Fruit fly (Drosophila melanogaster) whole organism, embryonic: ENCODE data around the gene sun.

ENCODE experiments used
- Asciz ChIP-seq: fragments of 200-800 bp; sonication (Bioruptor generic); optimal IDR thresholded peaks from 2 replicates; lab custom pipeline; 2017; ENCODE audit warnings: missing biosample characterization, mild to moderate bottlenecking, missing genetic modification characterization, missing genetic modification reagents
- B-H1 ChIP-seq: fragments of 200-800 bp; sonication (Bioruptor generic); IDR thresholded peaks from 3 replicates; pipeline ENCODE4 v1.3.6; 2022; ENCODE audit warnings: missing biosample characterization, missing genetic modification characterization
- CG10274 ChIP-seq: fragments of 200-800 bp; sonication (Bioruptor generic); optimal IDR thresholded peaks from 3 replicates; lab custom pipeline; 2017; ENCODE audit warnings: missing biosample characterization, mild to moderate bottlenecking, missing genetic modification characterization
- CG10543 ChIP-seq: fragments of 200-800 bp; sonication (Bioruptor generic); optimal IDR thresholded peaks from 3 replicates; lab custom pipeline; 2017; ENCODE audit warnings: missing biosample characterization, mild to moderate bottlenecking, missing genetic modification characterization, moderate library complexity
- CG10565 ChIP-seq: fragments of 200-800 bp; sonication (Bioruptor generic); optimal IDR thresholded peaks from 3 replicates; lab custom pipeline; 2016; ENCODE audit warnings: missing biosample characterization, mild to moderate bottlenecking, missing genetic modification characterization
- CG12769 ChIP-seq: fragments of 200-800 bp; sonication (Bioruptor generic); optimal IDR thresholded peaks from 2 replicates; lab custom pipeline; 2019; ENCODE audit warnings: missing biosample characterization, mild to moderate bottlenecking, missing genetic modification characterization, moderate library complexity
- CG15073 ChIP-seq: fragments of 200-800 bp; sonication (Bioruptor generic); optimal IDR thresholded peaks from 2 replicates; lab custom pipeline; 2016; ENCODE audit warnings: missing biosample characterization, missing genetic modification characterization
- CG17359 ChIP-seq: fragments of 200-800 bp; sonication (Bioruptor generic); optimal IDR thresholded peaks from 3 replicates; lab custom pipeline; 2018; ENCODE audit warnings: missing biosample characterization, mild to moderate bottlenecking, missing genetic modification characterization, moderate library complexity
- CG17385 ChIP-seq: fragments of 200-800 bp; sonication (Bioruptor generic); optimal IDR thresholded peaks from 3 replicates; lab custom pipeline; 2018; ENCODE audit warnings: missing biosample characterization, mild to moderate bottlenecking, missing genetic modification characterization
- CG17612 ChIP-seq: fragments of 200-800 bp; sonication (Bioruptor generic); IDR thresholded peaks from 2 replicates; pipeline ENCODE4 v1.3.6; 2022; ENCODE audit warnings: missing biosample characterization, missing genetic modification characterization
- CG2129 ChIP-seq: fragments of 200-800 bp; sonication (Bioruptor generic); IDR thresholded peaks from 2 replicates; pipeline ENCODE4 v1.3.6; 2022; ENCODE audit warnings: missing biosample characterization, missing genetic modification characterization; ENCODE audit not compliant: partially characterized antibody
- CG4360 ChIP-seq: fragments of 200-800 bp; sonication (Bioruptor generic); IDR thresholded peaks from 2 replicates; pipeline ENCODE4 v1.3.6; 2022; ENCODE audit warnings: missing biosample characterization, missing genetic modification characterization
- CG5180 ChIP-seq: fragments of 200-800 bp; sonication (Bioruptor generic); optimal IDR thresholded peaks from 3 replicates; lab custom pipeline; 2017; ENCODE audit warnings: missing biosample characterization, missing genetic modification characterization, mild to moderate bottlenecking, moderate library complexity, missing genetic modification reagents
- CG6765 ChIP-seq: fragments of 200-800 bp; sonication (Bioruptor generic); optimal IDR thresholded peaks from 3 replicates; lab custom pipeline; 2017; ENCODE audit warnings: missing biosample characterization, mild to moderate bottlenecking, missing genetic modification characterization
- CG7963 ChIP-seq: fragments of 200-800 bp; sonication (Bioruptor generic); IDR thresholded peaks from 3 replicates; pipeline ENCODE4 v1.3.6; 2022; ENCODE audit warnings: missing biosample characterization, missing genetic modification characterization; ENCODE audit not compliant: partially characterized antibody
- CG8359 ChIP-seq: fragments of 200-800 bp; sonication (Bioruptor generic); optimal IDR thresholded peaks from 2 replicates; lab custom pipeline; 2017; ENCODE audit warnings: missing biosample characterization, mild to moderate bottlenecking, missing genetic modification characterization, borderline replicate concordance
- CG8924 ChIP-seq: fragments of 200-800 bp; optimal IDR thresholded peaks from 3 replicates; lab custom pipeline; 2019; ENCODE audit warnings: missing biosample characterization, mild to moderate bottlenecking, missing genetic modification characterization, moderate library complexity
- CG9932 ChIP-seq: fragments of 200-800 bp; sonication (Bioruptor generic); IDR thresholded peaks from 2 replicates; pipeline ENCODE4 v1.3.6; 2022; ENCODE audit warnings: missing biosample characterization, missing genetic modification characterization
- ERR ChIP-seq: fragments of 200-800 bp; sonication (Bioruptor generic); optimal IDR thresholded peaks from 2 replicates; lab custom pipeline; 2016; ENCODE audit warnings: missing biosample characterization, missing genetic modification characterization
- Fer1 ChIP-seq: fragments of 200-800 bp; sonication (Bioruptor generic); optimal IDR thresholded peaks from 2 replicates; lab custom pipeline; 2017; ENCODE audit warnings: missing biosample characterization, mild to moderate bottlenecking, missing genetic modification characterization
- HLH3B ChIP-seq: fragments of 200-800 bp; sonication (Bioruptor generic); IDR thresholded peaks from 2 replicates; pipeline ENCODE4 v1.3.6; 2022; ENCODE audit warnings: missing biosample characterization, missing genetic modification characterization
- HmgD ChIP-seq: fragments of 200-800 bp; sonication (Bioruptor generic); optimal IDR thresholded peaks from 3 replicates; lab custom pipeline; 2016; ENCODE audit warnings: missing biosample characterization, missing genetic modification characterization
- Jarid2 ChIP-seq: fragments of 200-800 bp; sonication (Bioruptor generic); optimal IDR thresholded peaks from 3 replicates; lab custom pipeline; 2017; ENCODE audit warnings: mild to moderate bottlenecking, missing biosample characterization, missing genetic modification reagents, missing genetic modification characterization
- Kr ChIP-seq: fragments of 200-800 bp; sonication (Bioruptor generic); optimal IDR thresholded peaks from 2 replicates; lab custom pipeline; 2017; ENCODE audit warnings: missing biosample characterization, mild to moderate bottlenecking, missing genetic modification characterization
- MTF-1 ChIP-seq: fragments of 200-800 bp; sonication (Bioruptor generic); optimal IDR thresholded peaks from 2 replicates; lab custom pipeline; 2018; ENCODE audit warnings: missing biosample characterization, mild to moderate bottlenecking, missing genetic modification characterization, borderline replicate concordance
- NC2α ChIP-seq: fragments of 200-800 bp; sonication (Bioruptor generic); optimal IDR thresholded peaks from 2 replicates; lab custom pipeline; 2016; ENCODE audit warnings: missing biosample characterization, missing genetic modification characterization
- Nf-YB ChIP-seq: fragments of 200-800 bp; sonication (Bioruptor generic); optimal IDR thresholded peaks from 3 replicates; lab custom pipeline; 2019; ENCODE audit warnings: missing biosample characterization, mild to moderate bottlenecking, missing genetic modification characterization, moderate library complexity
- Pdp1 ChIP-seq, 2 experiments: fragments of 200-800 bp; sonication (Bioruptor generic); optimal IDR thresholded peaks; 3 replicates each; lab custom pipeline; 2016; ENCODE audit warnings: missing biosample characterization in 2 of 2, missing genetic modification characterization in 2 of 2, mild to moderate bottlenecking in 1 of 2, moderate library complexity in 1 of 2
- Rfx ChIP-seq: fragments of 200-800 bp; sonication (Bioruptor generic); IDR thresholded peaks from 2 replicates; pipeline ENCODE4 v1.3.6; 2022; ENCODE audit warnings: missing biosample characterization, missing genetic modification characterization
- Scr ChIP-seq: fragments of 200-800 bp; sonication (Bioruptor generic); IDR thresholded peaks from 2 replicates; pipeline ENCODE4 v1.3.6; 2022; ENCODE audit warnings: missing biosample characterization, missing genetic modification characterization; ENCODE audit not compliant: partially characterized antibody
- Xbp1 ChIP-seq: fragments of 200-800 bp; sonication (Bioruptor generic); optimal IDR thresholded peaks from 3 replicates; lab custom pipeline; 2016; ENCODE audit warnings: missing biosample characterization, mild to moderate bottlenecking, missing genetic modification characterization
- bab2 ChIP-seq: fragments of 200-800 bp; sonication (Bioruptor generic); optimal IDR thresholded peaks from 2 replicates; lab custom pipeline; 2016; ENCODE audit warnings: missing biosample characterization, missing genetic modification characterization
- chinmo ChIP-seq: fragments of 200-800 bp; sonication (Bioruptor generic); IDR thresholded peaks from 4 replicates; pipeline ENCODE4 v1.3.6; 2022; ENCODE audit warnings: missing biosample characterization, missing genetic modification characterization; ENCODE audit not compliant: partially characterized antibody
- corto ChIP-seq: fragments of 200-800 bp; sonication (Bioruptor generic); optimal IDR thresholded peaks from 2 replicates; lab custom pipeline; 2016; ENCODE audit warnings: missing biosample characterization, mild to moderate bottlenecking, missing genetic modification characterization, moderate library complexity
- crol ChIP-seq: fragments of 200-800 bp; sonication (Bioruptor generic); IDR thresholded peaks from 2 replicates; pipeline ENCODE4 v1.3.6; 2022; ENCODE audit warnings: missing biosample characterization, missing genetic modification characterization
- ewg ChIP-seq: fragments of 200-800 bp; sonication (Bioruptor generic); optimal IDR thresholded peaks from 3 replicates; lab custom pipeline; 2017; ENCODE audit warnings: mild to moderate bottlenecking, missing biosample characterization, missing genetic modification reagents, missing genetic modification characterization
- ftz-f1 ChIP-seq: fragments of 200-800 bp; sonication (Bioruptor generic); optimal IDR thresholded peaks from 2 replicates; lab custom pipeline; 2016; ENCODE audit warnings: missing biosample characterization, missing genetic modification characterization
- kay ChIP-seq: fragments of 200-800 bp; sonication (Bioruptor generic); optimal IDR thresholded peaks from 2 replicates; lab custom pipeline; 2016; ENCODE audit warnings: missing biosample characterization, missing genetic modification characterization
- kni ChIP-seq: fragments of 200-800 bp; sonication (Bioruptor generic); optimal IDR thresholded peaks from 3 replicates; lab custom pipeline; 2017; ENCODE audit warnings: mild to moderate bottlenecking, missing biosample characterization, missing genetic modification reagents, missing genetic modification characterization
- onecut ChIP-seq: fragments of 200-800 bp; sonication (Bioruptor generic); IDR thresholded peaks from 2 replicates; pipeline ENCODE4 v1.3.6; 2022; ENCODE audit warnings: missing biosample characterization, missing genetic modification characterization
- prd ChIP-seq, 3 experiments: fragments of >200 bp in 2 of 3; fragments of 200-800 bp in 1 of 3; sonication (Bioruptor generic) in 1 of 3; optimal IDR thresholded peaks in 2 of 3; IDR thresholded peaks in 1 of 3; 2 replicates in 2 of 3; 3 replicates in 1 of 3; pipeline versions ENCODE4 v1.3.6 to Lab custom; 2017 to 2022; ENCODE audit warnings: missing biosample characterization in 1 of 3, missing genetic modification characterization in 1 of 3
- sens ChIP-seq: fragments of 200-800 bp; sonication (Bioruptor generic); peaks from one replicate; lab custom pipeline; 2016; ENCODE audit warnings: missing biosample characterization, missing genetic modification characterization
- shn ChIP-seq: fragments of 200-800 bp; sonication (Bioruptor generic); optimal IDR thresholded peaks from 3 replicates; lab custom pipeline; 2016; ENCODE audit warnings: missing biosample characterization, missing genetic modification characterization
- so ChIP-seq: fragments of 200-800 bp; sonication (Bioruptor generic); IDR thresholded peaks from 3 replicates; pipeline ENCODE4 v1.3.6; 2022; ENCODE audit warnings: missing biosample characterization, missing genetic modification characterization
- sqz ChIP-seq: fragments of 200-800 bp; sonication (Bioruptor generic); optimal IDR thresholded peaks from 3 replicates; lab custom pipeline; 2018; ENCODE audit warnings: missing biosample characterization, mild to moderate bottlenecking, missing genetic modification characterization
- zfh1 ChIP-seq: fragments of 200-800 bp; sonication (Bioruptor generic); IDR thresholded peaks from 3 replicates; pipeline ENCODE4 v1.3.6; 2022; ENCODE audit warnings: missing biosample characterization, missing genetic modification characterization

The sun gene

dm6 chrX:15811666-15812614 is 37.1 kb downstream of the sun start (continued):
- TF ChIP-seq Xbp1 (GFP tag; lab: Kevin White, UChicago) (no peak), CG9932 (GFP tag; lab: Robert Waterston, UW) (peak; percentile 34; the same call in 1 of the 2 replicates), bab2 (GFP tag; lab: Kevin White, UChicago) (no peak), Rfx (GFP tag; lab: Robert Waterston, UW) (peak; percentile 51), CG17385 (GFP tag; lab: Kevin White, UChicago) (peak; percentile 70), CG7963 (GFP tag; lab: Robert Waterston, UW) (no peak), chinmo (GFP tag; lab: Robert Waterston, UW) (peak; percentile 96), CG17612 (GFP tag; lab: Robert Waterston, UW) (no peak), corto (peak; percentile 54), ERR (no peak), HLH3B (GFP tag; lab: Robert Waterston, UW) (peak; percentile 14; the same call in 1 of the 2 replicates), so (GFP tag; lab: Robert Waterston, UW) (peak; percentile 38; the same call in 2 of the 3 replicates), CG8924 (tag; lab: Kevin White, UChicago) (peak; percentile 5), Fer1 (peak; percentile 12), CG17359 (tag; lab: Kevin White, UChicago) (no peak), kni (GFP tag; lab: Kevin White, UChicago) (peak; percentile 98), prd (optimal IDR thresholded peaks at IDR 0.05; lab: Kevin White, UChicago) (no peak), prd (GFP tag; IDR thresholded peaks at IDR 0.05; lab: Robert Waterston, UW) (0 out of 3 replicates have a peak, but pooled peaks have one; percentile 16), B-H1 (no peak; the same call in 2 of the 3 replicates), ewg (GFP tag; lab: Kevin White, UChicago) (peak; percentile 11), Nf-YB (GFP tag; lab: Kevin White, UChicago) (peak; percentile 13), CG2129 (0 out of 2 replicates have a peak, but pooled peaks have one; percentile 13), sens (GFP tag; lab: Kevin White, UChicago) (peak; percentile 7), HmgD (GFP tag; lab: Kevin White, UChicago) (no peak), MTF-1 (GFP tag; lab: Kevin White, UChicago) (no peak), ftz-f1 (no peak), crol (GFP tag; lab: Robert Waterston, UW) (peak; percentile 88), CG10565 (GFP tag; lab: Kevin White, UChicago) (no peak), onecut (peak; percentile 67), CG10274 (GFP tag; lab: Kevin White, UChicago) (no peak), CG15073 (no peak), CG10543 (GFP tag; lab: Kevin White, UChicago) (peak; percentile 66), Pdp1 (GFP tag; optimal IDR thresholded peaks at IDR 0.05; lab: Kevin White, UChicago) (peak in 1 of 2 experiments; percentile 31), kay (GFP tag; lab: Kevin White, UChicago) (peak; percentile 45), Asciz (no peak), CG5180 (peak; percentile 87), NC2α (no peak), CG12769 (tag; lab: Kevin White, UChicago) (peak; percentile 56), CG6765 (GFP tag; lab: Kevin White, UChicago) (peak; percentile 56), Kr (peak; percentile 42), Scr (GFP tag; lab: Robert Waterston, UW) (peak; percentile 23; the same call in 1 of the 2 replicates), sqz (peak; percentile 44), zfh1 (GFP tag; lab: Robert Waterston, UW) (no peak), CG8359 (GFP tag; lab: Kevin White, UChicago) (peak; percentile 17), shn (GFP tag; lab: Kevin White, UChicago) (peak; percentile 2), CG4360 (GFP tag; lab: Robert Waterston, UW) (peak; percentile 98), Jarid2 (GFP tag; lab: Kevin White, UChicago) (peak; percentile 49)
